Worm (Caenorhabditis elegans): ENCODE results near the gene F40G9.6.

DNA sequence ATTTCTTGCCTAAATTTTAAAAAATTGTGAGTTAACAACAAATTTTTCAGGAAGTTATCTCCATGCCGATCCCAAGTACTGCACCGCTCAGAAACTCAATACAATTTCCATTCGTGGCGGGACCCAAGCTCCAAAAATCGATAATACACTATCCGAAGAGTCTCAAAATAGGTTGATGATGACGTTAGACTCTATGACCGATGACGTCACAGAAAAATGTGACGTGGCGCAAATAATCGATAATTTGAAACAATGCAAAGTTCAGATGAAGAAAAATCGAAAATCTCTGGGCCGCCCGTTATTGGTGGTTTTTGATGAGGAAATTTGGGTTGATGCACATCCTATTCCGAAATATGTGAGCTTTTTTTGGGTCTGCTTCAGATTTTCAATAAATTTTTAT lies 5.0 kb downstream of the F40G9.6 start:
- TF ChIP-seq scrt-1 (GFP tag; IDR thresholded peaks at IDR 0.05) (no peak), aly-1 (tag; optimal IDR thresholded peaks at IDR 0.05) (no peak), ama-1 (optimal IDR thresholded peaks at IDR 0.05) (no peak), pes-1 (GFP tag; IDR thresholded peaks at IDR 0.05) (no peak), ceh-13 (GFP tag; optimal IDR thresholded peaks at IDR 0.05) (no peak), flt-1 (GFP tag; IDR thresholded peaks at IDR 0.05) (no peak), ets-7 (tag; optimal IDR thresholded peaks at IDR 0.05) (no peak), B0310.2 (tag; optimal IDR thresholded peaks at IDR 0.05) (no peak), sea-1 (GFP tag; conservative IDR thresholded peaks at IDR 0.05) (no peak), hmbx-1 (tag; optimal IDR thresholded peaks at IDR 0.05) (no peak), hmg-4 (GFP tag; optimal IDR thresholded peaks at IDR 0.05) (no peak)

Measured in whole organism, early embryonic.